Fruit fly (Drosophila melanogaster): ENCODE measurements around the gene CG31122.

CG31122 gene

DNA sequence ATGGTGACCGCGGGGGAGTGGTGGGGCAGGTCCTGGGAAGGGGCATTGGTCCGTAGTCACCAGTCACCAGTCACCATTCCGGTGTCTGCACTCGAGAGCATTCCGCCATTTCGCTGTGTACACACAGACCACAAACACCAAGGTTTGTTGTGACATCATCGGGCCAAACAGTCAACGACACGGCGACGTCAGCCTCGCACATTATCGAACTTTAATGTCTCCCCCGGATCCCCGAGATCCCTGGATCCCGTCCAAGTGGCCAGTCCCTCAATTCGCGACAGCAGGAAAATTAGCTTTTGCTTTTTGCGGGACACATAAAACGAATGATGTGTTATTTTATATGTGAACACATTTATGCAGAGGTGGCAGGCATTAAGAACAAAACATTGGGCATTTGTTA lies 17.8 kb downstream of the CG31122 start:
- TF ChIP-seq CG17801 (GFP tag; optimal IDR thresholded peaks at IDR 0.05; ENCODE audit: partially characterized antibody) = no peak

DNA sequence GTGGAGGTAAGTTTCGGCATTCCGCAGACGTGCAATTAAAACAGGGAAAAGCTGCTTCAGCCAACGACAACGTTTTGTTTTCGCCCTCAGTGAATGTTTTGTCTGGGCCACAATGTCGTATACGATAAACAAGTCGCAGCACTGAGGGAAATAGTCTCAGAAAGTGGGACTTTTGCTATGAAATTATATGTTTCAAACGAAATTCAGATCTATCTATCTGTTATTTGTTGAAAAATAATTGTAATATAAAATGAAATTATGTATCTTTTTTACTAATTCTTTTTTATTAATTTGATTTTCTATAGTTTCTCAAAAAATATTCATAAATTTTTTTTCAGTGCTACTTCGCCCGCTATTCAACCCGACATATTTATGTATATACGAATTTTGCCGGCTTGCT lies 19.2 kb downstream of the CG31122 start:
- TF ChIP-seq CG17801 (GFP tag; optimal IDR thresholded peaks at IDR 0.05; ENCODE audit: partially characterized antibody) = no peak

DNA sequence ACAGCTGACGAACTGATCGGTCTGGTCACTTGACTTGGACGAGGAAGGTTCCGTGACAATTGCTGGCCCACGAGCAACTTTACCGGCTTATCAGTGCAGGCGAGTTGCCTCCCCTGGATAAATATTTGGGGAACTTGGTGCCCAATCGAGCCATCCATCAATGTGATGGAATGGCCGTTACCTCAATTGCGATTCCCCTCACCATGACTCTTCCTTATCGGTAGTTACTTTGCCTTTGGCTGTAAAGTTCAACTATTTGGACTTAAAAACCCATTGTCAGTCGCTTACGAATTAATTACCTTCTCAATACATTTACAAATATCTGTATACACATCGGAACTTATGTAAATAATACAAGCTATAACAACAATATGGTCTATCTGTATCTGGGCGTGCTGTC lies 22.9 kb downstream of the CG31122 start, which contains the start of gene Vha100-4:
Gene Vha100-4 (minus strand): TSS at position 16 of the 400 bp plus-strand sequence.
- TF ChIP-seq CG17801 (GFP tag; optimal IDR thresholded peaks at IDR 0.05; ENCODE audit: partially characterized antibody) = no peak

DNA sequence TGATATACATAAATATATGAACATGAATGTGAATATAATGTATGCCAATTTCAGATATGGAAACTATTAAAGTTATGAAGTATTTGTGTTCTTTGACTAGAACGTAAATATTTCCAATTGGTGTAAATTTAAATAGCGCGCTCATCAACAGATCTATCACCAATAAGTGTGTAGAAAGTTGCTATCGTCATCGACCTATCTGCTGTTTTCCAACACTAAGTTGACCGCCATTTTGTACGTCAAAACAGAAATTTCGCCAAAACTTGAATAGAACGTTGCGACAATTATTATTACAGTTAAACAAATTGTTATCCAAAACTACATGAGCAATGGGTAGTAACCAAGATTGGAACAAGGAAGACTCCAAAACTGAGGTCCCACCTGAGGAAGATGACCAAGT lies 27.1 kb downstream of the CG31122 start, which contains the start of gene cona:
Gene cona (plus strand): TSS at position 236 of the 400 bp plus-strand sequence.
- no peak for TF ChIP-seq CG17801 (GFP tag; optimal IDR thresholded peaks at IDR 0.05; ENCODE audit: partially characterized antibody)

DNA sequence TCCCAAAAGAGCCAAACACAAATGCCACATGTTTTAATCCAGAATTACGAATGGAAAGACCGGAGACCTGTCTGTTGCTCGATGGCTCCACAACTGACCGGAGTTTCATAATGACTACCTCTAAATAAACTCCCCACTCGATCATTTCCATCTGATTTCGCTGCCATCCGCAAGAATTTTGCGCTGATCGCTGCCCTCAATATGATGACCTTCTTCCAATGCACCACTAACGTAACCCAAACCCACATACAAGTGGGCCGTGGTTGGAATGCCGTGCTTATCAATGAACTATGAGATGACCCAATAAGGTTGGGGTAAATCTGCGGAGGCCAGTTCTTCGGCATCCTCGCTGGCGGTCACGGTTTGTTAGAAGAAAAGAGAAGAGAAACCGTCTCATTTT lies 27.7 kb downstream of the CG31122 start, which contains the start of gene CG14309:
Gene CG14309 (minus strand): TSS at position 101 of the 400 bp plus-strand sequence.
- TF ChIP-seq CG17801 (GFP tag; optimal IDR thresholded peaks at IDR 0.05; ENCODE audit: partially characterized antibody) = no peak

DNA sequence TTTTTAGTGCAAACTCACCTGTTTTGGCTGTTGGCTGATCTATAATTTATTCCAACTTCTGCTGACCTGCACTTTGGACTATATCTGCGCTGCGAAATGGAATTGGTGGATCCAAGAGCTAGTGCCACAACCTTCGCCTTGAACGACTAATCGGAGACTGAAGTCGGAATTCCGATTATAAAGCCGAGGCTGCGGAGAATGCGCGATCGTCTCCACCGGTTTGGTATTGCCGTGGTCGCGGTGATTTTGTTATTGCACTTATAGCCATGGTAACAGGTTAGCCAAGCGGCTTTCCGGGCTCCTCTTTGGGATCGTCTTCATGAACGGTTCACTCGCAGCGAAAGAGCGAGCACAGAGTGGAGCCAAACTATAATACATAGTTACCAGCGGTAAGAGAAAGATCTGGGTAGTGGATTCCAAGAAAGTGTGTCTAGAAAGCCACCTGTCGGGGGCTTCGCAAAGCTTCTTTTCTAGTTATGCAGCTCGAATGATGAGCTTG lies 31.6 kb downstream of the CG31122 start, which contains the start of gene CG7675:
Gene CG7675 (minus strand): TSS at position 165 of the 499 bp plus-strand sequence.
- TF ChIP-seq CG17801 (GFP tag; optimal IDR thresholded peaks at IDR 0.05; ENCODE audit: partially characterized antibody) = no peak

DNA sequence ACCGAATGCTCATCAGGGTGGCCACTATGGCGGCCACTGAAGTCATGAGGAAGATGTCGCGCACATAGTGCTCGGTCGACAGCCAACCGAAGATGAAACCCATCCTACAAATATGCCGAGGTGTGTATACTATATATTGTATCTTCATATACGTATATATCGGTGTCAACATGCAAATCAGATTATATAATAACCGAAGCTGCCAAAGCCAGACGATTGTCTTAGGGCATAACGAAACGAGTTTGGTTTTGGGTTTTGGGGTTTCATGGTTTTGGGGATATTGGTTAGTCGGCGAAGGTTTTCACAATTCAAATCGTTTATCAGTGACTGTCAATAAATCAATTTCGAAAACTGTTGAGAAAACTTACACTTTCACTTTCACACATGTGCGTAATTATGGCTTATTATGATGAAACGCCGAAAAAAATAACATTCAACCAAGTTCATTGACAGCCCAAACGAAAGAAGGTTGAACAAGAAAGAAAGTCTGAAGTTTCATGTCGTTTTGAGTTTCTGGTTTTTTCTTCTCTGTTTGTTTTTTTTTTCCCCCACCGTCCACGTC lies 32.3 kb downstream of the CG31122 start:
- no peak for TF ChIP-seq CG17801 (GFP tag; optimal IDR thresholded peaks at IDR 0.05; ENCODE audit: partially characterized antibody)

DNA sequence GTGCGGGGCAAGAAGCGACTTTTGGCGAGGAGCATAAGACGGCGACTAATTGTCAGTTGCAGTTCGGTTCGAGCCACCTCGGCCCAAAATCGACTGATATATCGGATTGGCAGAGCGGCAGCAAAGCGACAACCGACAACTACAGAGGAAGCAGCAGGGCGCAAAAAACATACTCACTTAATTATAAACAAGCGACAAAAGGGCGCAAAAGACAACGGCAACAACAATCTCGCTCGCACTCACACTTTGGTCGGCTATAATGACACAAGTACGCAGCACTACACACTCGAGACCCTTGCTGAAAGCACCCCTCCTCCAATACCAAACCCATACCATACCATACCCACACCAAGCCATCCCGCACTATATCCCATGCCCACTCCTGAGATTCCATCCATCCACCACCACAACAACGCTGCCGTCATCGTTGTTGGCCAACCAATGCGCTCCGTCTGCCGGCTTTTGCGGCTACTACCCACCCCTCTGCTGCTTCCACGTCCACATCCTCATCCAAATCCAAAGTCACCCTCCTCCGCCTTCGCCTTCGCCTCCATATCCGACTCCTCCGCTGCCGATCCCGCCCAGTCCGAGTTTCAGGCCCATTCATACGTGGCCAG lies 39.9 kb downstream of the CG31122 start, which contains the start of gene gl:
Gene gl (minus strand): TSS at position 51 of the 617 bp plus-strand sequence.
- TF ChIP-seq CG17801 (GFP tag; optimal IDR thresholded peaks at IDR 0.05; ENCODE audit: partially characterized antibody) = no peak

DNA sequence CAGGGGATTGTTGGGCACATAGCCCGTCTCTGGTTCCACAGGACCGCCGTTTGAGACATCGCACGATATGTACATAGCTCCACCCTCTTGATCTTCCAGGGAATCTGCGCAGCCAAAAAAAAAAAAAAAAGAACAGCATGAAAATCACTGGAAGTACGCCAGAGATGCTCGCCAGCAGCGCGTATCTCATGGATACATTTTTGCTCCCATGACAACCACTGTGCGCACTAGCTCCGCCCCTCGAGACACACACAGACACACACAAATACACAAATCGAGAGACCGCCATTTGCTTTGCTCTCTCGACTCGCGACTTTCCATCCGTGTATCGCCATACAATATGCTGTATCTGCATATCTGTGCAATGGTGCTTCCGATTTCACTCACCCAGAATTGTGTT lies 41.3 kb downstream of the CG31122 start:
- no peak for TF ChIP-seq CG17801 (GFP tag; optimal IDR thresholded peaks at IDR 0.05; ENCODE audit: partially characterized antibody)

DNA sequence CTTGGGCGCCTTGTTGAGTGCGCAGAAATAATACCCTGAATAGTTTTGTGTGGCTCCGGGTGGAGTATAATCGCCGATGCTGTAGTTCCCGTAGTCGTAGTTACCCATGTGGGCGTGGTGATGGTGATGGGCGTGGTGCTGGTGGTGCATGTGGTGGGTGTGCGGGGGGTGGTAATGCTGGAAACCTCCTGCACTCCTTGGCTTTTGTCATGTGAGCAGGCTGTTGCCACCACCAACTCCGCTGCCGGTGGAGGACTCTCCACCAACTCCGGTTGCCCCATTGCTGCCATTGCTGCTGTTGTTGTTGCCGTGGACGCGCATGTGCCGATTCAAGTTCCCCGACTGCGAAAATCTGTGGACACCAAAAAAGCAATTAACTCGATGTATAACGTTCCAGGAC lies 44.1 kb downstream of the CG31122 start:
- no peak for TF ChIP-seq CG17801 (GFP tag; optimal IDR thresholded peaks at IDR 0.05; ENCODE audit: partially characterized antibody)

DNA sequence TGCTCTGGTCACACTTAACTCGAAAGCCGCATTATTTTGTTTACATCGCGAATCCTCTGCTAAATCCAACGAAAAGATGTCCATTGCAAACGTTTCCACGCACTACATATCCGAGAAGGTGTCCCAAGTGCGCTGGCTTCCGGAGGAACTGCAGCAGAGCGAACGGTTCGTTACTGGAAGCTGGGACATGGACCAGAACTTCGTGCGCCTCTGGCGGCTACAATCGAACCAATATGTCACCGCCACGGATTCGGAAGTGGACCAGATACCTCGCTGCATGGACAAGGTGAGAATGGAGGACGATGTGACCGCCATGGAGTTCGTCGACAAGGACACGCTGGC lies 46.1 kb downstream of the CG31122 start:
- no peak for TF ChIP-seq CG17801 (GFP tag; optimal IDR thresholded peaks at IDR 0.05; ENCODE audit: partially characterized antibody)

DNA sequence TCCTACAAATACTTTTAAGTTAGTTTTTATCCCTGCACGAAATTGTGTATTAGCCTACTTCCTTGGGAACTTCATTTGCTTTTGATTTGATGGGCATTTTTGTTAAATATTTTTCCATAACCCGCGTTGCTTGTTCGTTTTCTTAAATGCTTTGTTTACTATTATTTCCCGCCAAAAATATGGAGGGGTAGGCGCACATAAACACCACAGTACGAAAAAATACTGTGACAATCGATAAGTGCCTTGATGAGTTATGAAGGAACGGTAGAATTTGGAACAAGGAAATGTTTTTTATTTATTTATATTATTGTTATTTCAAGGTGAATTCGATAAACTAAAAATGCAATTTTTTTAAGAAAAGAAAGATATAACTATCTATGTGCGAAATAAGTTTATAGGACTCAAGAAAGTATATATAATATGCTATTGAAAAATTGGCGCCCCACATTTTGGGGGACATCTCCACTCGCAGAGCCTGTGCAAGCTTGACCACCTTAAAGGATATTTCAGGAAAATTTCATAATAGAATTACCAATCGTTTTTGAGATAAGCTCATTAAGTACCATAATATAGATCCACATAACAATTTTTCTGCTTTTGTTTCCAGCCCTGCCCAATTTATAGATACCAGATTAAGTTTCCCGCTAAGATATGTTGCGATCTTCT lies 46.6 kb downstream of the CG31122 start, which contains the start of the genes WRNexo and Nup43:
Gene WRNexo (minus strand): TSS at position 185 of the 666 bp plus-strand sequence.
Gene Nup43 (plus strand): TSS at position 661 of the 666 bp plus-strand sequence.
- TF ChIP-seq CG17801 (GFP tag; optimal IDR thresholded peaks at IDR 0.05; ENCODE audit: partially characterized antibody) = no peak

DNA sequence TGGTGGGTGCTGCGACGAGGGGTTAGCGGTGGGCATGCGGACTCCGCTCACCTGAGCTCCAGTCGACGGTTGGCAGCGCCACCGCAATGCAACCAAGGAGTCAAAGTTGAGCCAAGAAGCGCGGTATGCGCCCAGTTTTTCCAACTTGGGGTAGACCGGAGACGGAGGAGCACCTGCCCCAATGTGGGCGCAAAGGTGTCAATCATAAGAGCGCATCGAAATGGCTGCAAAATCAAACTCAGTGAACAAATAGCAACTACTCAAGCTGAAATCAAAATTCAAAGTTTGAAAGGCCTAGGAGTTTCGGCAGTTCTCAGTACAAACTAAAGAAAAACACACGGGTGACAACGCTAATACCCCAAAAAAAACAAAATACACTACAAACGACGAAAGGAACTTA lies 51.0 kb downstream of the CG31122 start, which contains the start of gene hmw:
Gene hmw (plus strand): TSS at position 301 of the 400 bp plus-strand sequence.
- no peak for TF ChIP-seq CG17801 (GFP tag; optimal IDR thresholded peaks at IDR 0.05; ENCODE audit: partially characterized antibody)

DNA sequence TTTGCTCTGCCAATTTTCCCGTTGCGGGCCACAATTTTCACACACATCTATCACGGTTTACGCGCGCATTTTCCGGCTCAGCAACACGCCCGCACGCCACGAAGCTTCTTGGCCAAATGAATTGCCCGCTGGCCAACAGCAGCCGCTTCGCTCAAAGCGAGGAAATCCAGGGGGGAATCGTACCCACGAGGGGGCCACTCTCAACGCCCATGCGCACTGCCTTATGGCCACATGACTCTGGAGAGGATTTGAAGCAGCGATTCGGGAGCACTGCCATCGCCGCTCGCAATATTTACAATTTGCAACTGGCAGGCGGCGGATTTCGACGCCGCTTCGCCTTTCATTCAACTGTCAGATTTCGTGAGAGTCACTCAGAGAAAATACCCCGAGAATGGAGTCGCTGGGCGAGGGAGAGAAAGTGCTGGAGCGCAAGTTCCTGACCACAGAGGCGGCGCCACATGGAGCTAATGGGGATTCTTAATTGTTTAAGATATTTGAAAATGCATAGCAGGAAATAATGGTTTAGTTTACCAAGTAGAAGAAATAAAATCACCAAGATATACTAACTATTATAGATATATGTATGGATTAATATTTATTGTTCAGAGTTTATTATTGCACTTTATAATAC lies 51.9 kb downstream of the CG31122 start, which contains the start of gene CG15803:
Gene CG15803 (minus strand): TSS at position 99 of the 631 bp plus-strand sequence.
- TF ChIP-seq CG17801 (GFP tag; optimal IDR thresholded peaks at IDR 0.05; ENCODE audit: partially characterized antibody) = no peak

All from ovary, adult (tissue).